Worm (Caenorhabditis elegans) whole organism, midembryonic: ENCODE measurements around the gene C38D9.8.

Source experiments
- T22C8.4 ChIP-seq: fragments of 200-800 bp; sonication (Bioruptor generic); IDR thresholded peaks from 2 replicates; pipeline ENCODE4 v1.3.6; 2022; ENCODE audit warnings: missing genetic modification characterization, missing compliant biosample characterization
- cog-1 ChIP-seq: sonication (generic microtip); optimal IDR thresholded peaks from 2 replicates; lab custom pipeline; 2016; ENCODE audit warnings: missing genetic modification characterization, missing compliant biosample characterization
- flt-1 ChIP-seq: fragments of 200-800 bp; sonication (Bioruptor generic); IDR thresholded peaks from 2 replicates; pipeline ENCODE4 v1.3.6; 2022; ENCODE audit warnings: missing genetic modification characterization, missing compliant biosample characterization
- tab-1 ChIP-seq: fragments of 200-800 bp; sonication (Bioruptor generic); IDR thresholded peaks from 2 replicates; pipeline ENCODE4 v1.3.6; 2022; ENCODE audit warnings: missing genetic modification characterization, missing compliant biosample characterization

DNA sequence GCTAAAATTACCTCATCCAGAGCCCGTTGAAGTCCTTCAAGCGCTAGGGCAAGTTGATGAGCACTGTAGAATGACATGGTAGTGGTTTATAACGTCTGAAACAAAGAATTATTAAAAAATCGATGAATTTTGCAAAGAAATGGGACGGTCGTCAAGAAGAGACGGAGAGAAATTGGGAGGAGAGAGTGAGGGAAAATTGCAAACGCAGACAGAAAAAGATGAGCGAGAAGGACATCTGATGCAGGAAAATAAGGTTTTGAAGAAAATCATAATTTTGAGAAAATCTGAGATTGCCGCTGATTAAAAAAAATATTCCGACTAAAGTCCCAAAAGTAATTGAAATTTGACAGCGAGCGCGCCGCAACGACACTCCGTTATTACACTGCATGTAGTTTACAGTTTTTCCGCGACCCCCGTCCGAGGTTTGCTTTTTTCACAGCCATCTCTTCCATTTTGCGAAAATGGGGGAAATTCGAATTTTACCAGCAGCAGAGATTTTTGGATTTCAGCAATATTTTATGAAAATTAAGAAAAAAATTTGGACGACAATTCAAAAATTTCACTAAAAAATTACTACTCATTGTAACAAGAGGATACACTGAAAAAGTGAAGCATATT lies 14.3 kb downstream of the C38D9.8 start, which contains the start of gene C18D4.6:
- TF ChIP-seq flt-1 = no peak
- no peak for TF ChIP-seq tab-1 (GFP tag; lab: Robert Waterston, UW)
- TF ChIP-seq cog-1 (tag; lab: Kevin White, UChicago) = no peak
- TF ChIP-seq T22C8.4 (GFP tag; lab: Robert Waterston, UW) = no peak
